Worm (Caenorhabditis elegans): ENCODE results near the gene F15B10.3.

The F15B10.3 gene

ce11 chrIV:6602376-6602775, at the start of gene F15B10.3:
Gene F15B10.3, plus strand, starts transcription at chrIV:6602676.
- TF ChIP-seq ztf-29 (GFP tag; IDR thresholded peaks at IDR 0.05) = no peak
- no peak for TF ChIP-seq tab-1 (GFP tag; IDR thresholded peaks at IDR 0.05)
- no peak for TF ChIP-seq cog-1 (tag; optimal IDR thresholded peaks at IDR 0.05)
- no peak for TF ChIP-seq med-1 (GFP tag; optimal IDR thresholded peaks at IDR 0.05; ENCODE audit: insufficient read depth)
- no peak for TF ChIP-seq klf-2 (GFP tag; conservative IDR thresholded peaks at IDR 0.05)
- TF ChIP-seq ref-1 (GFP tag; conservative IDR thresholded peaks at IDR 0.05) = no peak
- TF ChIP-seq T22C8.4 (GFP tag; IDR thresholded peaks at IDR 0.05) = no peak

ce11 chrIV:6554865-6555264, 47.6 kb upstream of the F15B10.3 start:
- no peak for TF ChIP-seq cog-1 (tag; optimal IDR thresholded peaks at IDR 0.05)
- no peak for TF ChIP-seq tab-1 (GFP tag; IDR thresholded peaks at IDR 0.05)
- no peak for TF ChIP-seq flt-1 (GFP tag; IDR thresholded peaks at IDR 0.05)
- TF ChIP-seq med-1 (GFP tag; optimal IDR thresholded peaks at IDR 0.05; ENCODE audit: insufficient read depth) = no peak
- TF ChIP-seq ztf-23 (GFP tag; IDR thresholded peaks at IDR 0.05) = no peak
- no peak for TF ChIP-seq T22C8.4 (GFP tag; IDR thresholded peaks at IDR 0.05)
- TF ChIP-seq ref-1 (GFP tag; conservative IDR thresholded peaks at IDR 0.05) = no peak
- TF ChIP-seq ztf-29 (GFP tag; IDR thresholded peaks at IDR 0.05) = no peak
- no peak for TF ChIP-seq klf-2 (GFP tag; conservative IDR thresholded peaks at IDR 0.05)

- no peak for TF ChIP-seq ztf-23 (GFP tag; IDR thresholded peaks at IDR 0.05)
- TF ChIP-seq ztf-29 (GFP tag; IDR thresholded peaks at IDR 0.05) = no peak
- no peak for TF ChIP-seq ref-1 (GFP tag; conservative IDR thresholded peaks at IDR 0.05)
- no peak for TF ChIP-seq flt-1 (GFP tag; IDR thresholded peaks at IDR 0.05)
Observed at ce11 chrIV:6555388-6556330, 46.8 kb upstream of the F15B10.3 start, which contains the start of gene paqr-1. Gene paqr-1, minus strand, starts transcription at chrIV:6555438.

ce11 chrIV:6556624-6557368, 45.7 kb upstream of the F15B10.3 start, which contains the start of gene try-3:
Gene try-3, plus strand, starts transcription at chrIV:6557155.
- peak; percentile 92 for TF ChIP-seq flt-1 (GFP tag; IDR thresholded peaks at IDR 0.05)
- 0 out of 2 replicates have a peak, but pooled peaks have one; percentile 59 for TF ChIP-seq klf-2 (GFP tag; conservative IDR thresholded peaks at IDR 0.05)
- TF ChIP-seq cog-1 (tag; optimal IDR thresholded peaks at IDR 0.05) = peak; percentile 56
- TF ChIP-seq ref-1 (GFP tag; conservative IDR thresholded peaks at IDR 0.05) = peak; percentile 71; the same call in 1 of the 2 replicates
- peak; percentile 84 for TF ChIP-seq ztf-23 (GFP tag; IDR thresholded peaks at IDR 0.05)
- TF ChIP-seq T22C8.4 (GFP tag; IDR thresholded peaks at IDR 0.05) = peak; percentile 46; the same call in 1 of the 2 replicates
- TF ChIP-seq med-1 (GFP tag; optimal IDR thresholded peaks at IDR 0.05; ENCODE audit: insufficient read depth) = peak; percentile 43
- peak; percentile 85 for TF ChIP-seq tab-1 (GFP tag; IDR thresholded peaks at IDR 0.05)
- 0 out of 2 replicates have a peak, but pooled peaks have one; percentile 46 for TF ChIP-seq ztf-29 (GFP tag; IDR thresholded peaks at IDR 0.05)

- no peak for TF ChIP-seq flt-1 (GFP tag; IDR thresholded peaks at IDR 0.05)
- no peak for TF ChIP-seq ztf-29 (GFP tag; IDR thresholded peaks at IDR 0.05)
Observed at ce11 chrIV:6560434-6560833, 42.0 kb upstream of the F15B10.3 start, which contains the start of gene best-9. Gene best-9, plus strand, starts transcription at chrIV:6560734.

ce11 chrIV:6562039-6562438, 40.4 kb upstream of the F15B10.3 start:
- TF ChIP-seq ztf-29 (GFP tag; IDR thresholded peaks at IDR 0.05) (no peak), T22C8.4 (GFP tag; IDR thresholded peaks at IDR 0.05) (no peak), flt-1 (GFP tag; IDR thresholded peaks at IDR 0.05) (no peak), cog-1 (tag; optimal IDR thresholded peaks at IDR 0.05) (no peak)

ce11 chrIV:6565605-6566004, 36.9 kb upstream of the F15B10.3 start:
- no peak for TF ChIP-seq cog-1 (tag; optimal IDR thresholded peaks at IDR 0.05)
- no peak for TF ChIP-seq ref-1 (GFP tag; conservative IDR thresholded peaks at IDR 0.05)
- no peak for TF ChIP-seq ztf-29 (GFP tag; IDR thresholded peaks at IDR 0.05)
- TF ChIP-seq ztf-23 (GFP tag; IDR thresholded peaks at IDR 0.05) = no peak
- no peak for TF ChIP-seq flt-1 (GFP tag; IDR thresholded peaks at IDR 0.05)
- no peak for TF ChIP-seq klf-2 (GFP tag; conservative IDR thresholded peaks at IDR 0.05)
- no peak for TF ChIP-seq T22C8.4 (GFP tag; IDR thresholded peaks at IDR 0.05)
- TF ChIP-seq med-1 (GFP tag; optimal IDR thresholded peaks at IDR 0.05; ENCODE audit: insufficient read depth) = no peak
- TF ChIP-seq tab-1 (GFP tag; IDR thresholded peaks at IDR 0.05) = no peak

ce11 chrIV:6572238-6572637, 30.2 kb upstream of the F15B10.3 start, which contains the start of gene bicd-1:
Gene bicd-1, minus strand, starts transcription at chrIV:6572338.
- TF ChIP-seq ztf-23 (GFP tag; IDR thresholded peaks at IDR 0.05) (no peak), klf-2 (GFP tag; conservative IDR thresholded peaks at IDR 0.05) (no peak), cog-1 (tag; optimal IDR thresholded peaks at IDR 0.05) (no peak), ref-1 (GFP tag; conservative IDR thresholded peaks at IDR 0.05) (no peak), T22C8.4 (GFP tag; IDR thresholded peaks at IDR 0.05) (no peak)

- no peak for TF ChIP-seq ref-1 (GFP tag; conservative IDR thresholded peaks at IDR 0.05)
- no peak for TF ChIP-seq flt-1 (GFP tag; IDR thresholded peaks at IDR 0.05)
- no peak for TF ChIP-seq klf-2 (GFP tag; conservative IDR thresholded peaks at IDR 0.05)
- no peak for TF ChIP-seq cog-1 (tag; optimal IDR thresholded peaks at IDR 0.05)
Observed at ce11 chrIV:6572655-6573054, 29.8 kb upstream of the F15B10.3 start.

ce11 chrIV:6574343-6574742, 28.1 kb upstream of the F15B10.3 start:
- TF ChIP-seq tab-1 (GFP tag; IDR thresholded peaks at IDR 0.05) = no peak
- TF ChIP-seq T22C8.4 (GFP tag; IDR thresholded peaks at IDR 0.05) = no peak
- no peak for TF ChIP-seq flt-1 (GFP tag; IDR thresholded peaks at IDR 0.05)
- no peak for TF ChIP-seq ztf-23 (GFP tag; IDR thresholded peaks at IDR 0.05)
- TF ChIP-seq cog-1 (tag; optimal IDR thresholded peaks at IDR 0.05) = no peak
- TF ChIP-seq med-1 (GFP tag; optimal IDR thresholded peaks at IDR 0.05; ENCODE audit: insufficient read depth) = no peak
- no peak for TF ChIP-seq ref-1 (GFP tag; conservative IDR thresholded peaks at IDR 0.05)
- no peak for TF ChIP-seq ztf-29 (GFP tag; IDR thresholded peaks at IDR 0.05)
- no peak for TF ChIP-seq klf-2 (GFP tag; conservative IDR thresholded peaks at IDR 0.05)
